Worm (Caenorhabditis elegans) whole organism, L4 larva: Measurements from ENCODE around the gene F41E7.2.
A peak's percentile ranks its signal among the peaks of the same experiment; 100 is the strongest.

Experiments
- F44E2.7 ChIP-seq: fragments of 200-800 bp; sonication (Bioruptor generic); IDR thresholded peaks from 2 replicates; pipeline ENCODE4 v2.1.2; 2022; ENCODE audit warnings: missing genetic modification characterization, missing compliant biosample characterization
- F49E8.2 ChIP-seq: sonication (generic microtip); optimal IDR thresholded peaks from 2 replicates; lab custom pipeline; 2016; ENCODE audit warnings: missing compliant biosample characterization, mild to moderate bottlenecking, missing genetic modification characterization, borderline replicate concordance
- Y48G9A.11 ChIP-seq: fragments of 200-800 bp; sonication (Bioruptor generic); IDR thresholded peaks from 2 replicates; pipeline ENCODE4 v1.3.6; 2022; ENCODE audit warnings: missing genetic modification reagents, missing genetic modification characterization, missing compliant biosample characterization
- aha-1 ChIP-seq: fragments of 150-350 bp; peaks from one replicate; lab custom pipeline; 2014; ENCODE audit warnings: missing biosample characterization, missing genetic modification characterization
- aly-2 ChIP-seq: sonication (generic microtip); optimal IDR thresholded peaks from 2 replicates; lab custom pipeline; 2018; ENCODE audit warnings: missing biosample characterization, missing genetic modification characterization
- ceh-62 ChIP-seq: sonication (generic microtip); optimal IDR thresholded peaks from 2 replicates; lab custom pipeline; 2017; ENCODE audit warnings: missing biosample characterization, missing genetic modification characterization
- fos-1 ChIP-seq: fragments of 150-350 bp; optimal IDR thresholded peaks from 2 replicates; lab custom pipeline; 2014; ENCODE audit warnings: missing biosample characterization, missing genetic modification characterization
- lsy-2 ChIP-seq, 2 experiments: fragments of 150-350 bp in 1 of 2; sonication (generic microtip) in 1 of 2; optimal IDR thresholded peaks; 2 replicates each; lab custom pipeline; 2014 to 2017; ENCODE audit warnings: missing biosample characterization in 2 of 2, missing genetic modification characterization in 2 of 2
- nhr-102 ChIP-seq: sonication (generic microtip); optimal IDR thresholded peaks from 2 replicates; lab custom pipeline; 2016; ENCODE audit warnings: mild to moderate bottlenecking, missing genetic modification characterization, moderate library complexity, missing compliant biosample characterization
- nhr-11 ChIP-seq: fragments of 150-350 bp; optimal IDR thresholded peaks from 2 replicates; lab custom pipeline; 2014; ENCODE audit warnings: missing biosample characterization, missing genetic modification characterization
- unc-62 ChIP-seq, 3 experiments: fragments of 150-350 bp in 1 of 3; sonication (generic microtip); optimal IDR thresholded peaks in 2 of 3; peaks in 1 of 3; 1 replicate in 1 of 3; 2 replicates in 2 of 3; lab custom pipeline; 2014 to 2017; ENCODE audit warnings: missing biosample characterization in 3 of 3, missing genetic modification characterization in 3 of 3, missing genetic modification reagents in 3 of 3, missing genotype in 1 of 3
- vab-7 ChIP-seq: fragments of 200-800 bp; sonication (Bioruptor generic); IDR thresholded peaks from 2 replicates; pipeline ENCODE4 v1.3.6; 2022; ENCODE audit warnings: missing genetic modification reagents, missing genetic modification characterization, missing compliant biosample characterization

DNA sequence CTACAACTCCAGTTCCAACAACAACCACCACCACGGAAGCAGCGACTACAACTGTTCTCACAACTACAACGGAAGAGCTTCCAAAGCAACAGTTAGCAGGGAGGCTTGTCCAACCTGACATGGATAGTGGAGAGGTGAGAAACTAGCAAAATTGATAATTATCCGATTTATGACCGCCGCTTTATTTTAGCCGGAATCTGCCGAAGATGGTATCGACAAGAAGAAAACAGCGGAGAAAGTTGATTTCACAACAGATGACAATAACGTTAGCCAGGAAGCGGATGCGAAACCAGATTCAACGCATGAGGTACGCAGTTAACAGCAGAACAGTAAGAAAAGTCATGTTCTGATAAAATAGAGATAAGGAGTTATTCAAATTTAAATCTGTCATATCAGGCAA is 44.9 kb downstream of the F41E7.2 start:
- TF ChIP-seq lsy-2 (tag; optimal IDR thresholded peaks at IDR 0.05; lab: Kevin White, UChicago) (no peak), fos-1 (tag; lab: Kevin White, UChicago) (no peak), aly-2 (tag; lab: Kevin White, UChicago) (no peak), unc-62 (GFP tag; optimal IDR thresholded peaks at IDR 0.05 in 1 of 2; lab: Kevin White, UChicago) (no peak), unc-62 (tag; optimal IDR thresholded peaks at IDR 0.05; lab: Kevin White, UChicago) (no peak), F49E8.2 (tag; lab: Kevin White, UChicago) (no peak), Y48G9A.11 (GFP tag; lab: Robert Waterston, UW) (no peak), nhr-102 (no peak), nhr-11 (tag; lab: Kevin White, UChicago) (no peak), vab-7 (GFP tag; lab: Robert Waterston, UW) (no peak), aha-1 (peak; percentile 68), F44E2.7 (GFP tag; lab: Robert Waterston, UW) (no peak), ceh-62 (tag; lab: Kevin White, UChicago) (no peak)
